Worm (Caenorhabditis elegans): ENCODE data around the gene C50A2.3.

The C50A2.3 gene

ce11 chrIV:1136658-1137057, 21.2 kb downstream of the C50A2.3 start, which contains the start of gene C44B12.6:
C44B12.6 (minus strand) TSS chrIV:1136758.
- TF ChIP-seq lsy-2 (tag; optimal IDR thresholded peaks at IDR 0.05) (no peak), nhr-12 (tag; optimal IDR thresholded peaks at IDR 0.05) (no peak), ces-1 (GFP tag; optimal IDR thresholded peaks at IDR 0.05) (no peak), bed-3 (GFP tag; optimal IDR thresholded peaks at IDR 0.05) (no peak), unc-120 (tag; optimal IDR thresholded peaks at IDR 0.05; ENCODE audit: poor library complexity, severe bottlenecking) (no peak), elt-3 (tag; optimal IDR thresholded peaks at IDR 0.05) (no peak), ceh-39 (tag; optimal IDR thresholded peaks at IDR 0.05) (no peak)

- TF ChIP-seq flh-1 (GFP tag; optimal IDR thresholded peaks at IDR 0.05) (no peak), elt-1 (tag; optimal IDR thresholded peaks at IDR 0.05; ENCODE audit: borderline replicate concordance, insufficient read depth) (no peak), unc-62 (GFP tag; optimal IDR thresholded peaks at IDR 0.05) (no peak), hlh-1 (tag; optimal IDR thresholded peaks at IDR 0.05) (no peak), ceh-39 (tag; optimal IDR thresholded peaks at IDR 0.05) (no peak), ztf-11 (tag; optimal IDR thresholded peaks at IDR 0.05) (no peak), lin-32 (GFP tag; optimal IDR thresholded peaks at IDR 0.05) (no peak), bed-3 (GFP tag; optimal IDR thresholded peaks at IDR 0.05) (no peak), mls-2 (tag; optimal IDR thresholded peaks at IDR 0.05) (no peak), zip-8 (tag; optimal IDR thresholded peaks at IDR 0.05) (no peak), lin-13 (tag; optimal IDR thresholded peaks at IDR 0.05) (no peak), snpc-4 (tag; optimal IDR thresholded peaks at IDR 0.05) (no peak), ceh-43 (GFP tag; optimal IDR thresholded peaks at IDR 0.05) (no peak), nhr-12 (tag; optimal IDR thresholded peaks at IDR 0.05) (no peak), pha-4 (tag; optimal IDR thresholded peaks at IDR 0.05) (no peak), ham-2 (GFP tag; optimal IDR thresholded peaks at IDR 0.05) (no peak), drap-1 (GFP tag; optimal IDR thresholded peaks at IDR 0.05) (no peak), M03D4.4 (tag; optimal IDR thresholded peaks at IDR 0.05) (no peak)
Observed at ce11 chrIV:1127852-1128251, 30.0 kb downstream of the C50A2.3 start.

- TF ChIP-seq blmp-1 (tag; optimal IDR thresholded peaks at IDR 0.05) (no peak), flh-1 (GFP tag; optimal IDR thresholded peaks at IDR 0.05) (no peak), bed-3 (GFP tag; optimal IDR thresholded peaks at IDR 0.05) (no peak), nhr-28 (tag; optimal IDR thresholded peaks at IDR 0.05) (no peak), pha-4 (tag; optimal IDR thresholded peaks at IDR 0.05) (no peak), nhr-237 (tag; optimal IDR thresholded peaks at IDR 0.05) (no peak), ceh-39 (tag; optimal IDR thresholded peaks at IDR 0.05) (no peak), lin-13 (tag; optimal IDR thresholded peaks at IDR 0.05) (no peak), nhr-2 (tag; optimal IDR thresholded peaks at IDR 0.05) (no peak), snpc-4 (tag; optimal IDR thresholded peaks at IDR 0.05) (no peak), ham-2 (GFP tag; optimal IDR thresholded peaks at IDR 0.05) (no peak), zip-8 (tag; optimal IDR thresholded peaks at IDR 0.05) (no peak), unc-120 (tag; optimal IDR thresholded peaks at IDR 0.05; ENCODE audit: poor library complexity, severe bottlenecking) (no peak), elt-1 (tag; optimal IDR thresholded peaks at IDR 0.05; ENCODE audit: borderline replicate concordance, insufficient read depth) (no peak), elt-3 (tag; optimal IDR thresholded peaks at IDR 0.05) (no peak), ztf-11 (tag; optimal IDR thresholded peaks at IDR 0.05) (no peak), mep-1 (tag; optimal IDR thresholded peaks at IDR 0.05) (no peak)
Observed at ce11 chrIV:1126490-1126889, 31.3 kb downstream of the C50A2.3 start, which contains the start of gene perm-2. perm-2 (plus strand) TSS chrIV:1126790.

- no peak for TF ChIP-seq elt-1 (tag; optimal IDR thresholded peaks at IDR 0.05; ENCODE audit: borderline replicate concordance, insufficient read depth)
- TF ChIP-seq mep-1 (tag; optimal IDR thresholded peaks at IDR 0.05) = no peak
- no peak for TF ChIP-seq M03D4.4 (tag; optimal IDR thresholded peaks at IDR 0.05)
- TF ChIP-seq unc-39 (tag; optimal IDR thresholded peaks at IDR 0.05) = no peak
- no peak for TF ChIP-seq drap-1 (GFP tag; optimal IDR thresholded peaks at IDR 0.05)
- TF ChIP-seq sptf-1 (tag; optimal IDR thresholded peaks at IDR 0.05) = no peak
- TF ChIP-seq zip-8 (tag; optimal IDR thresholded peaks at IDR 0.05) = no peak
- no peak for TF ChIP-seq flh-1 (GFP tag; optimal IDR thresholded peaks at IDR 0.05)
Observed at ce11 chrIV:1124741-1125140, 33.1 kb downstream of the C50A2.3 start, which contains the start of gene perm-4. perm-4 (minus strand) TSS chrIV:1125107.

ce11 chrIV:1123357-1123756, 34.5 kb downstream of the C50A2.3 start:
- TF ChIP-seq sptf-1 (tag; optimal IDR thresholded peaks at IDR 0.05) (no peak), sem-2 (GFP tag; optimal IDR thresholded peaks at IDR 0.05) (no peak), mls-2 (tag; optimal IDR thresholded peaks at IDR 0.05) (no peak), elt-1 (tag; optimal IDR thresholded peaks at IDR 0.05; ENCODE audit: borderline replicate concordance, insufficient read depth) (no peak), hlh-1 (tag; optimal IDR thresholded peaks at IDR 0.05) (no peak), elt-3 (tag; optimal IDR thresholded peaks at IDR 0.05) (no peak), lsy-2 (tag; optimal IDR thresholded peaks at IDR 0.05) (no peak), nhr-12 (tag; optimal IDR thresholded peaks at IDR 0.05) (no peak)
